Fruit fly (Drosophila melanogaster) whole organism, embryonic: Measurements from ENCODE around the gene CG10907.

Experiments used
- Bteb2 ChIP-seq: fragments of 200-800 bp; sonication (Bioruptor generic); optimal IDR thresholded peaks from 2 replicates; lab custom pipeline; 2016; ENCODE audit warnings: missing biosample characterization, missing genetic modification characterization
- CG10274 ChIP-seq: fragments of 200-800 bp; sonication (Bioruptor generic); optimal IDR thresholded peaks from 3 replicates; lab custom pipeline; 2017; ENCODE audit warnings: missing biosample characterization, mild to moderate bottlenecking, missing genetic modification characterization
- CG1233 ChIP-seq: fragments of 200-800 bp; sonication (Bioruptor generic); optimal IDR thresholded peaks from 4 replicates; lab custom pipeline; 2018; ENCODE audit warnings: missing biosample characterization, mild to moderate bottlenecking, missing genetic modification characterization
- CG13123 ChIP-seq: fragments of 200-800 bp; sonication (Bioruptor generic); optimal IDR thresholded peaks from 2 replicates; lab custom pipeline; 2016; ENCODE audit warnings: missing biosample characterization, missing genetic modification characterization
- CG13624 ChIP-seq: fragments of 200-800 bp; sonication (Bioruptor generic); optimal IDR thresholded peaks from 2 replicates; lab custom pipeline; 2016; ENCODE audit warnings: missing biosample characterization, missing genetic modification characterization
- CG13894 ChIP-seq: fragments of 200-800 bp; sonication (Bioruptor generic); optimal IDR thresholded peaks from 3 replicates; lab custom pipeline; 2018; ENCODE audit warnings: missing biosample characterization, mild to moderate bottlenecking, missing genetic modification characterization, moderate library complexity
- CG14050 ChIP-seq: fragments of 200-800 bp; sonication (Bioruptor generic); IDR thresholded peaks from 3 replicates; pipeline ENCODE4 v1.3.6; 2022; ENCODE audit warnings: missing biosample characterization, missing genetic modification characterization
- CG17829 ChIP-seq: fragments of 200-800 bp; optimal IDR thresholded peaks from 2 replicates; lab custom pipeline; 2019; ENCODE audit warnings: missing biosample characterization, mild to moderate bottlenecking, missing genetic modification characterization, moderate library complexity
- CG2129 ChIP-seq: fragments of 200-800 bp; sonication (Bioruptor generic); IDR thresholded peaks from 2 replicates; pipeline ENCODE4 v1.3.6; 2022; ENCODE audit warnings: missing biosample characterization, missing genetic modification characterization; ENCODE audit not compliant: partially characterized antibody
- CG2889 ChIP-seq: fragments of 200-800 bp; sonication (Bioruptor generic); IDR thresholded peaks from 3 replicates; pipeline ENCODE4 v1.3.6; 2022; ENCODE audit warnings: missing biosample characterization, missing genetic modification characterization
- CG4424 ChIP-seq: fragments of 200-800 bp; sonication (Bioruptor generic); optimal IDR thresholded peaks from 3 replicates; lab custom pipeline; 2016; ENCODE audit warnings: missing biosample characterization, missing genetic modification characterization
- CG4730 ChIP-seq: fragments of 200-800 bp; sonication (Bioruptor generic); IDR thresholded peaks from 2 replicates; pipeline ENCODE4 v1.3.6; 2022; ENCODE audit warnings: missing biosample characterization, missing genetic modification characterization
- CG6791 ChIP-seq: fragments of 200-800 bp; sonication (Bioruptor generic); IDR thresholded peaks from 3 replicates; pipeline ENCODE4 v1.3.6; 2022; ENCODE audit warnings: missing biosample characterization, missing genetic modification characterization; ENCODE audit not compliant: partially characterized antibody
- CG8089 ChIP-seq: fragments of 200-800 bp; sonication (Bioruptor generic); optimal IDR thresholded peaks from 3 replicates; lab custom pipeline; 2016; ENCODE audit warnings: missing biosample characterization, missing genetic modification characterization
- Chrac-16 ChIP-seq: fragments of 200-800 bp; sonication (Bioruptor generic); optimal IDR thresholded peaks from 3 replicates; lab custom pipeline; 2016; ENCODE audit warnings: missing biosample characterization, missing genetic modification characterization
- Dip3 ChIP-seq: fragments of 200-800 bp; sonication (Bioruptor generic); optimal IDR thresholded peaks from 3 replicates; lab custom pipeline; 2016; ENCODE audit warnings: missing biosample characterization, missing genetic modification characterization
- Doc3 ChIP-seq: fragments of 200-800 bp; sonication (Bioruptor generic); IDR thresholded peaks from 3 replicates; pipeline ENCODE4 v1.3.6; 2022; ENCODE audit warnings: missing biosample characterization, missing genetic modification characterization; ENCODE audit not compliant: partially characterized antibody
- Elba2 ChIP-seq: fragments of 200-800 bp; sonication (Bioruptor generic); optimal IDR thresholded peaks from 3 replicates; lab custom pipeline; 2016; ENCODE audit warnings: missing biosample characterization, missing genetic modification characterization
- Fer1 ChIP-seq: fragments of 200-800 bp; sonication (Bioruptor generic); optimal IDR thresholded peaks from 2 replicates; lab custom pipeline; 2017; ENCODE audit warnings: missing biosample characterization, mild to moderate bottlenecking, missing genetic modification characterization
- Gug ChIP-seq: fragments of 200-800 bp; sonication (Bioruptor generic); IDR thresholded peaks from 4 replicates; pipeline ENCODE4 v1.3.6; 2022; ENCODE audit warnings: missing biosample characterization, missing genetic modification characterization
- HLHmδ ChIP-seq: fragments of 200-800 bp; sonication (Bioruptor generic); optimal IDR thresholded peaks from 2 replicates; lab custom pipeline; 2018; ENCODE audit warnings: missing biosample characterization, mild to moderate bottlenecking, missing genetic modification characterization, moderate library complexity
- Hand ChIP-seq: fragments of 200-800 bp; sonication (Bioruptor generic); optimal IDR thresholded peaks from 2 replicates; lab custom pipeline; 2017; ENCODE audit warnings: mild to moderate bottlenecking, missing biosample characterization, missing genetic modification reagents, missing genetic modification characterization
- Hr51 ChIP-seq, 2 experiments: fragments of 200-800 bp; sonication (Bioruptor generic); optimal IDR thresholded peaks; 2 replicates in 1 of 2; 3 replicates in 1 of 2; lab custom pipeline; 2016 to 2018; ENCODE audit warnings: missing biosample characterization in 2 of 2, missing genetic modification characterization in 2 of 2, mild to moderate bottlenecking in 1 of 2, moderate library complexity in 1 of 2
- MBD-R2 ChIP-seq: fragments of 200-800 bp; sonication (Bioruptor generic); IDR thresholded peaks from 2 replicates; pipeline ENCODE4 v1.3.6; 2022; ENCODE audit warnings: missing biosample characterization, missing genetic modification characterization
- Ravus ChIP-seq: fragments of 200-800 bp; sonication (Bioruptor generic); IDR thresholded peaks from 2 replicates; pipeline ENCODE4 v1.3.6; 2022; ENCODE audit warnings: missing biosample characterization, missing genetic modification characterization
- Rx ChIP-seq: fragments of 200-800 bp; sonication (Bioruptor generic); IDR thresholded peaks from 2 replicates; pipeline ENCODE4 v1.3.6; 2022; ENCODE audit warnings: missing biosample characterization, missing genetic modification characterization
- Sox100B ChIP-seq: fragments of 200-800 bp; sonication (Bioruptor generic); optimal IDR thresholded peaks from 3 replicates; lab custom pipeline; 2018; ENCODE audit warnings: missing biosample characterization, mild to moderate bottlenecking, missing genetic modification characterization
- Tbp ChIP-seq: fragments of >200 bp; optimal IDR thresholded peaks from 2 replicates; lab custom pipeline; 2018; ENCODE audit warnings: missing biosample characterization, missing genetic modification characterization
- Vsx1 ChIP-seq: fragments of 200-800 bp; sonication (Bioruptor generic); optimal IDR thresholded peaks from 2 replicates; lab custom pipeline; 2017; ENCODE audit warnings: missing biosample characterization, mild to moderate bottlenecking, missing genetic modification characterization, missing genetic modification reagents
- YL-1 ChIP-seq: fragments of 200-800 bp; sonication (Bioruptor generic); optimal IDR thresholded peaks from 3 replicates; lab custom pipeline; 2017; ENCODE audit warnings: missing biosample characterization, mild to moderate bottlenecking, missing genetic modification characterization
- ac ChIP-seq: fragments of 200-800 bp; sonication (Bioruptor generic); optimal IDR thresholded peaks from 3 replicates; lab custom pipeline; 2017; ENCODE audit warnings: missing biosample characterization, mild to moderate bottlenecking, missing genetic modification characterization
- amos ChIP-seq: fragments of 200-800 bp; sonication (Bioruptor generic); IDR thresholded peaks from 2 replicates; pipeline ENCODE4 v1.3.6; 2022; ENCODE audit warnings: missing biosample characterization, missing genetic modification characterization; ENCODE audit not compliant: partially characterized antibody
- ap ChIP-seq: fragments of 200-800 bp; sonication (Bioruptor generic); IDR thresholded peaks from 2 replicates; pipeline ENCODE4 v1.3.6; 2022; ENCODE audit warnings: missing biosample characterization, missing genetic modification characterization
- az2 ChIP-seq: fragments of 200-800 bp; sonication (Bioruptor generic); optimal IDR thresholded peaks from 3 replicates; lab custom pipeline; 2016; ENCODE audit warnings: missing biosample characterization, missing genetic modification characterization
- cato ChIP-seq: fragments of 200-800 bp; sonication (Bioruptor generic); optimal IDR thresholded peaks from 2 replicates; lab custom pipeline; 2016; ENCODE audit warnings: missing biosample characterization, missing genetic modification characterization, borderline replicate concordance
- dan ChIP-seq: fragments of 200-800 bp; sonication (Bioruptor generic); IDR thresholded peaks from 2 replicates; pipeline ENCODE4 v1.3.6; 2022; ENCODE audit warnings: missing biosample characterization, missing genetic modification characterization
- danr ChIP-seq: fragments of 200-800 bp; sonication (Bioruptor generic); IDR thresholded peaks from 2 replicates; pipeline ENCODE4 v1.3.6; 2022; ENCODE audit warnings: missing biosample characterization, missing genetic modification characterization
- fru ChIP-seq: fragments of >200 bp; optimal IDR thresholded peaks from 2 replicates; lab custom pipeline; 2017
- gfzf ChIP-seq: fragments of 200-800 bp; sonication (Bioruptor generic); optimal IDR thresholded peaks from 2 replicates; lab custom pipeline; 2016; ENCODE audit warnings: missing biosample characterization, mild to moderate bottlenecking, missing genetic modification characterization, moderate library complexity
- ham ChIP-seq: fragments of 200-800 bp; sonication (Bioruptor generic); IDR thresholded peaks from 2 replicates; pipeline ENCODE4 v1.3.6; 2022; ENCODE audit warnings: missing biosample characterization, missing genetic modification characterization
- hbn ChIP-seq: fragments of 200-800 bp; sonication (Bioruptor generic); IDR thresholded peaks from 2 replicates; pipeline ENCODE4 v1.3.6; 2022; ENCODE audit warnings: missing biosample characterization, missing genetic modification characterization; ENCODE audit not compliant: partially characterized antibody
- ind ChIP-seq: fragments of 200-800 bp; sonication (Bioruptor generic); optimal IDR thresholded peaks from 3 replicates; lab custom pipeline; 2016; ENCODE audit warnings: missing biosample characterization, missing genetic modification characterization
- maf-S ChIP-seq: fragments of 200-800 bp; sonication (Bioruptor generic); optimal IDR thresholded peaks from 2 replicates; lab custom pipeline; 2016; ENCODE audit warnings: missing biosample characterization, missing genetic modification characterization
- mam ChIP-seq: fragments of 200-800 bp; sonication (Bioruptor generic); optimal IDR thresholded peaks from 3 replicates; lab custom pipeline; 2016; ENCODE audit warnings: missing biosample characterization, missing genetic modification characterization
- pan ChIP-seq, 4 experiments: fragments of >200 bp in 3 of 4; fragments of 200-800 bp in 1 of 4; sonication (Bioruptor generic) in 1 of 4; optimal IDR thresholded peaks in 3 of 4; IDR thresholded peaks in 1 of 4; 2 replicates each; pipeline versions ENCODE4 v1.3.6 to Lab custom; 2017 to 2022; ENCODE audit warnings: missing biosample characterization in 2 of 4, missing genetic modification characterization in 2 of 4, mixed read lengths in 1 of 4
- phol ChIP-seq: fragments of 200-800 bp; sonication (Bioruptor generic); optimal IDR thresholded peaks from 3 replicates; lab custom pipeline; 2018; ENCODE audit warnings: missing biosample characterization, mild to moderate bottlenecking, missing genetic modification characterization, moderate library complexity
- psq ChIP-seq: fragments of 200-800 bp; sonication (Bioruptor generic); optimal IDR thresholded peaks from 2 replicates; lab custom pipeline; 2017; ENCODE audit warnings: missing biosample characterization, missing genetic modification characterization
- shn ChIP-seq: fragments of 200-800 bp; sonication (Bioruptor generic); optimal IDR thresholded peaks from 3 replicates; lab custom pipeline; 2016; ENCODE audit warnings: missing biosample characterization, missing genetic modification characterization
- sqz ChIP-seq: fragments of 200-800 bp; sonication (Bioruptor generic); optimal IDR thresholded peaks from 3 replicates; lab custom pipeline; 2018; ENCODE audit warnings: missing biosample characterization, mild to moderate bottlenecking, missing genetic modification characterization
- trem ChIP-seq: fragments of 200-800 bp; optimal IDR thresholded peaks from 3 replicates; lab custom pipeline; 2019; ENCODE audit warnings: missing biosample characterization, mild to moderate bottlenecking, missing genetic modification characterization, moderate library complexity
- wek ChIP-seq: fragments of 200-800 bp; sonication (Bioruptor generic); optimal IDR thresholded peaks from 3 replicates; lab custom pipeline; 2018; ENCODE audit warnings: missing biosample characterization, mild to moderate bottlenecking, missing genetic modification characterization, moderate library complexity

CG10907 gene

dm6 chr3L:11785291-11785690 is 8.0 kb upstream of the CG10907 start (continued):
- TF ChIP-seq CG2889 (GFP tag; lab: Robert Waterston, UW) (0 out of 3 replicates have a peak, but pooled peaks have one; percentile 7), Gug (GFP tag; lab: Robert Waterston, UW) (no peak), YL-1 (GFP tag; lab: Kevin White, UChicago) (peak; percentile 17), CG13894 (tag; lab: Kevin White, UChicago) (no peak), CG17829 (no peak), Rx (GFP tag; lab: Robert Waterston, UW) (no peak), Ravus (GFP tag; lab: Robert Waterston, UW) (no peak; the same call in 1 of the 2 replicates), danr (no peak), CG10274 (no peak), CG8089 (no peak), gfzf (GFP tag; lab: Kevin White, UChicago) (no peak), Hr51 (GFP tag; optimal IDR thresholded peaks at IDR 0.05; lab: Kevin White, UChicago) (no peak), Hand (no peak), mam (peak; percentile 47), HLHmδ (GFP tag; lab: Kevin White, UChicago) (no peak), Vsx1 (GFP tag; lab: Kevin White, UChicago) (no peak), CG2129 (GFP tag; lab: Robert Waterston, UW) (no peak), Dip3 (peak; percentile 18), MBD-R2 (peak; percentile 24; the same call in 1 of the 2 replicates), CG4424 (GFP tag; lab: Kevin White, UChicago) (peak; percentile 1), Bteb2 (GFP tag; lab: Kevin White, UChicago) (peak; percentile 15), ap (GFP tag; lab: Robert Waterston, UW) (no peak), ac (GFP tag; lab: Kevin White, UChicago) (no peak), wek (GFP tag; lab: Kevin White, UChicago) (no peak), CG1233 (peak; percentile 28), CG13123 (GFP tag; lab: Kevin White, UChicago) (no peak), az2 (GFP tag; lab: Kevin White, UChicago) (peak; percentile 26), cato (GFP tag; lab: Kevin White, UChicago) (no peak), ind (GFP tag; lab: Kevin White, UChicago) (no peak), pan (optimal IDR thresholded peaks at IDR 0.05; lab: Kevin White, UChicago) (no peak), pan (GFP tag; optimal IDR thresholded peaks at IDR 0.05 in 1 of 2, IDR thresholded peaks at IDR 0.05 in 1 of 2) (peak in 1 of 2 experiments; percentile 64), trem (tag; lab: Kevin White, UChicago) (no peak), phol (tag; lab: Kevin White, UChicago) (peak; percentile 33), Sox100B (GFP tag; lab: Kevin White, UChicago) (no peak), Elba2 (GFP tag; lab: Kevin White, UChicago) (no peak), hbn (no peak), ham (GFP tag; lab: Robert Waterston, UW) (no peak), amos (no peak), Fer1 (GFP tag; lab: Kevin White, UChicago) (no peak), Tbp (GFP tag; lab: Kevin White, UChicago) (no peak), fru (no peak), CG14050 (GFP tag; lab: Robert Waterston, UW) (no peak; the same call in 2 of the 3 replicates), CG13624 (GFP tag; lab: Kevin White, UChicago) (peak; percentile 35), maf-S (GFP tag; lab: Kevin White, UChicago) (no peak), psq (GFP tag; lab: Kevin White, UChicago) (no peak), Doc3 (no peak), shn (no peak), CG6791 (no peak), dan (GFP tag; lab: Robert Waterston, UW) (no peak), Chrac-16 (GFP tag; lab: Kevin White, UChicago) (peak; percentile 13), CG4730 (peak; percentile 23; the same call in 1 of the 2 replicates), sqz (GFP tag; lab: Kevin White, UChicago) (no peak)
